Worm (Caenorhabditis elegans): ENCODE measurements around the gene F41H10.4.

DNA sequence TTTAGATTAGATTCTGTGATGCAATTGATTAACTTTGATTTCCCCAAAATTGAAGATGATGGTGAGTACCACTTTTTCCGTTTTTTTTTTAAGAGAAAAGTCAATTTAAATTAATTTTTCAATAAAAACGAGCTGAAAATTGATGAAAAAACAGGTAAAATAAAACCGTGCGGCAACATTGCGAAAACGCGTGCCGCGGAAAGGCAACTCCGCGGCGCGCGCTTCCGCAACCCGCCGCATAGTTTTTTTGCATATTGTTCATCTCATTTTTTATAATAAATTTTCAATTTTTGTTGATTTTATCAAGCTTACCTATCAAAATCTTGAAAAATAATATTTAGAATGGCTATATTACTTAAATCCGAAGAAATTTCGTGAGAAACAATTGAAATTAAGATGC lies 6.6 kb downstream of the F41H10.4 start:
- TF ChIP-seq egl-27 (tag; optimal IDR thresholded peaks at IDR 0.05): no peak
- TF ChIP-seq unc-62 (GFP tag; optimal IDR thresholded peaks at IDR 0.05): no peak
- no peak for TF ChIP-seq pqm-1 (tag; optimal IDR thresholded peaks at IDR 0.05)
